Fruit fly (Drosophila melanogaster) whole organism, embryonic: ENCODE data around the gene TTLL1A.
A peak's percentile ranks its signal among the peaks of the same experiment; 100 is the strongest.

Experiments used
- Bdp1 ChIP-seq: fragments of 200-800 bp; sonication (Bioruptor generic); optimal IDR thresholded peaks from 3 replicates; lab custom pipeline; 2016; ENCODE audit warnings: missing biosample characterization, missing genetic modification characterization
- Blimp-1 ChIP-seq: fragments of 200-800 bp; sonication (Bioruptor generic); optimal IDR thresholded peaks from 3 replicates; lab custom pipeline; 2018; ENCODE audit warnings: missing biosample characterization, missing genetic modification characterization, mild to moderate bottlenecking, moderate library complexity, missing genetic modification reagents
- CG10543 ChIP-seq: fragments of 200-800 bp; sonication (Bioruptor generic); optimal IDR thresholded peaks from 3 replicates; lab custom pipeline; 2017; ENCODE audit warnings: missing biosample characterization, mild to moderate bottlenecking, missing genetic modification characterization, moderate library complexity
- CG12236 ChIP-seq: fragments of 200-800 bp; sonication (Bioruptor generic); optimal IDR thresholded peaks from 2 replicates; lab custom pipeline; 2016; ENCODE audit warnings: missing biosample characterization, missing genetic modification characterization
- CG14667 ChIP-seq: fragments of 200-800 bp; sonication (Bioruptor generic); IDR thresholded peaks from 2 replicates; pipeline ENCODE4 v1.3.6; 2022; ENCODE audit warnings: missing biosample characterization, missing genetic modification characterization
- CG15601 ChIP-seq: fragments of 200-800 bp; sonication (Bioruptor generic); optimal IDR thresholded peaks from 3 replicates; lab custom pipeline; 2019; ENCODE audit warnings: missing biosample characterization, mild to moderate bottlenecking, missing genetic modification characterization, moderate library complexity
- CG17829 ChIP-seq: fragments of 200-800 bp; optimal IDR thresholded peaks from 2 replicates; lab custom pipeline; 2019; ENCODE audit warnings: missing biosample characterization, mild to moderate bottlenecking, missing genetic modification characterization, moderate library complexity
- CG2712 ChIP-seq: fragments of 200-800 bp; optimal IDR thresholded peaks from 3 replicates; lab custom pipeline; 2019; ENCODE audit warnings: missing biosample characterization, mild to moderate bottlenecking, missing genetic modification characterization, moderate library complexity
- CG2875 ChIP-seq: fragments of 200-800 bp; sonication (Bioruptor generic); optimal IDR thresholded peaks from 2 replicates; lab custom pipeline; 2017; ENCODE audit warnings: missing biosample characterization, mild to moderate bottlenecking, missing genetic modification characterization, missing genetic modification reagents
- CG2889 ChIP-seq: fragments of 200-800 bp; sonication (Bioruptor generic); IDR thresholded peaks from 3 replicates; pipeline ENCODE4 v1.3.6; 2022; ENCODE audit warnings: missing biosample characterization, missing genetic modification characterization
- CG31365 ChIP-seq: fragments of 200-800 bp; sonication (Bioruptor generic); optimal IDR thresholded peaks from 2 replicates; lab custom pipeline; 2018; ENCODE audit warnings: missing biosample characterization, mild to moderate bottlenecking, missing genetic modification characterization
- CG3407 ChIP-seq: fragments of 200-800 bp; sonication (Bioruptor generic); optimal IDR thresholded peaks from 2 replicates; lab custom pipeline; 2018; ENCODE audit warnings: missing biosample characterization, mild to moderate bottlenecking, missing genetic modification characterization
- CG3995 ChIP-seq: fragments of 200-800 bp; sonication (Bioruptor generic); optimal IDR thresholded peaks from 3 replicates; lab custom pipeline; 2016; ENCODE audit warnings: missing biosample characterization, missing genetic modification characterization
- CG4854 ChIP-seq: fragments of 200-800 bp; sonication (Bioruptor generic); optimal IDR thresholded peaks from 2 replicates; lab custom pipeline; 2016; ENCODE audit warnings: missing biosample characterization, missing genetic modification characterization, inconsistent platforms
- CG6765 ChIP-seq: fragments of 200-800 bp; sonication (Bioruptor generic); optimal IDR thresholded peaks from 3 replicates; lab custom pipeline; 2017; ENCODE audit warnings: missing biosample characterization, mild to moderate bottlenecking, missing genetic modification characterization
- CG6791 ChIP-seq: fragments of 200-800 bp; sonication (Bioruptor generic); IDR thresholded peaks from 3 replicates; pipeline ENCODE4 v1.3.6; 2022; ENCODE audit warnings: missing biosample characterization, missing genetic modification characterization; ENCODE audit not compliant: partially characterized antibody
- CG7271 ChIP-seq: fragments of 200-800 bp; sonication (Bioruptor generic); optimal IDR thresholded peaks from 2 replicates; lab custom pipeline; 2018; ENCODE audit warnings: missing biosample characterization, mild to moderate bottlenecking, missing genetic modification characterization, moderate library complexity
- CG7556 ChIP-seq: fragments of 200-800 bp; sonication (Bioruptor generic); optimal IDR thresholded peaks from 2 replicates; lab custom pipeline; 2017; ENCODE audit warnings: missing biosample characterization, mild to moderate bottlenecking, missing genetic modification characterization
- CG8290 ChIP-seq, 3 experiments: fragments of 200-800 bp; sonication (Bioruptor generic); optimal IDR thresholded peaks; 2 replicates each; lab custom pipeline; 2016 to 2019; ENCODE audit warnings: missing biosample characterization in 3 of 3, missing genetic modification characterization in 3 of 3, mild to moderate bottlenecking in 2 of 3, moderate library complexity in 1 of 3
- CG9215 ChIP-seq: fragments of 200-800 bp; sonication (Bioruptor generic); IDR thresholded peaks from 2 replicates; pipeline ENCODE4 v1.3.6; 2022; ENCODE audit warnings: missing biosample characterization, missing genetic modification characterization
- Camta ChIP-seq: fragments of 200-800 bp; sonication (Bioruptor generic); optimal IDR thresholded peaks from 2 replicates; lab custom pipeline; 2016; ENCODE audit warnings: missing biosample characterization, missing genetic modification characterization
- Dref ChIP-seq: fragments of 200-800 bp; sonication (Bioruptor generic); IDR thresholded peaks from 2 replicates; pipeline ENCODE4 v1.3.6; 2022; ENCODE audit warnings: missing biosample characterization, missing genetic modification characterization
- E2f1 ChIP-seq: fragments of 200-800 bp; sonication (Bioruptor generic); IDR thresholded peaks from 2 replicates; pipeline ENCODE4 v1.3.6; 2022; ENCODE audit warnings: missing biosample characterization, missing genetic modification characterization
- E2f2 ChIP-seq: fragments of 200-800 bp; sonication (Bioruptor generic); IDR thresholded peaks from 2 replicates; pipeline ENCODE4 v1.3.6; 2022; ENCODE audit warnings: missing biosample characterization, missing genetic modification characterization
- GATAe ChIP-seq: fragments of 200-800 bp; sonication (Bioruptor generic); conservative IDR thresholded peaks from 2 replicates; pipeline ENCODE4 v1.3.6; 2022; ENCODE audit warnings: missing biosample characterization, missing genetic modification characterization
- Hand ChIP-seq: fragments of 200-800 bp; sonication (Bioruptor generic); optimal IDR thresholded peaks from 2 replicates; lab custom pipeline; 2017; ENCODE audit warnings: mild to moderate bottlenecking, missing biosample characterization, missing genetic modification reagents, missing genetic modification characterization
- Kr ChIP-seq: fragments of 200-800 bp; sonication (Bioruptor generic); optimal IDR thresholded peaks from 2 replicates; lab custom pipeline; 2017; ENCODE audit warnings: missing biosample characterization, mild to moderate bottlenecking, missing genetic modification characterization
- Lpt ChIP-seq: fragments of >200 bp; optimal IDR thresholded peaks from 2 replicates; lab custom pipeline; 2018; ENCODE audit warnings: missing biosample characterization, missing genetic modification characterization
- MTF-1 ChIP-seq: fragments of 200-800 bp; sonication (Bioruptor generic); optimal IDR thresholded peaks from 2 replicates; lab custom pipeline; 2018; ENCODE audit warnings: missing biosample characterization, mild to moderate bottlenecking, missing genetic modification characterization, borderline replicate concordance
- Poxn ChIP-seq: fragments of 200-800 bp; sonication (Bioruptor generic); IDR thresholded peaks from 2 replicates; pipeline ENCODE4 v1.3.6; 2022; ENCODE audit warnings: missing biosample characterization, missing genetic modification characterization
- Ravus ChIP-seq: fragments of 200-800 bp; sonication (Bioruptor generic); IDR thresholded peaks from 2 replicates; pipeline ENCODE4 v1.3.6; 2022; ENCODE audit warnings: missing biosample characterization, missing genetic modification characterization
- Sox102F ChIP-seq: fragments of 200-800 bp; sonication (Bioruptor generic); optimal IDR thresholded peaks from 2 replicates; lab custom pipeline; 2018; ENCODE audit warnings: missing biosample characterization, mild to moderate bottlenecking, missing genetic modification characterization, moderate library complexity
- dan ChIP-seq: fragments of 200-800 bp; sonication (Bioruptor generic); IDR thresholded peaks from 2 replicates; pipeline ENCODE4 v1.3.6; 2022; ENCODE audit warnings: missing biosample characterization, missing genetic modification characterization
- dmrt11E ChIP-seq: fragments of 200-800 bp; sonication (Bioruptor generic); optimal IDR thresholded peaks from 3 replicates; lab custom pipeline; 2018; ENCODE audit warnings: missing biosample characterization, mild to moderate bottlenecking, missing genetic modification characterization, moderate library complexity
- fd102C ChIP-seq: fragments of 200-800 bp; sonication (Bioruptor generic); optimal IDR thresholded peaks from 2 replicates; lab custom pipeline; 2018; ENCODE audit warnings: missing biosample characterization, mild to moderate bottlenecking, missing genetic modification characterization, moderate library complexity
- gce ChIP-seq: fragments of 200-800 bp; sonication (Bioruptor generic); IDR thresholded peaks from 3 replicates; pipeline ENCODE4 v1.3.6; 2022; ENCODE audit warnings: missing biosample characterization, missing genetic modification characterization
- gt ChIP-seq: fragments of 200-800 bp; sonication (Bioruptor generic); IDR thresholded peaks from 2 replicates; pipeline ENCODE4 v1.3.6; 2022; ENCODE audit warnings: missing biosample characterization, missing genetic modification characterization
- inv ChIP-seq: fragments of 200-800 bp; sonication (Bioruptor generic); IDR thresholded peaks from 2 replicates; pipeline ENCODE4 v1.3.6; 2022; ENCODE audit warnings: missing biosample characterization, missing genetic modification characterization; ENCODE audit not compliant: partially characterized antibody
- klu ChIP-seq: fragments of 200-800 bp; sonication (Bioruptor generic); IDR thresholded peaks from 2 replicates; pipeline ENCODE4 v1.3.6; 2022; ENCODE audit warnings: missing biosample characterization, missing genetic modification characterization
- knrl ChIP-seq: fragments of 200-800 bp; sonication (Bioruptor generic); IDR thresholded peaks from 3 replicates; pipeline ENCODE4 v1.3.6; 2022; ENCODE audit warnings: missing biosample characterization, missing genetic modification characterization; ENCODE audit not compliant: partially characterized antibody
- lov ChIP-seq, 2 experiments: fragments of 200-800 bp in 1 of 2; fragments of >200 bp in 1 of 2; sonication (Bioruptor generic) in 1 of 2; IDR thresholded peaks in 1 of 2; optimal IDR thresholded peaks in 1 of 2; 2 replicates in 1 of 2; 3 replicates in 1 of 2; pipeline versions ENCODE4 v1.3.6 to Lab custom; 2017 to 2022; ENCODE audit warnings: missing biosample characterization in 1 of 2, missing genetic modification characterization in 1 of 2
- oc ChIP-seq: fragments of 200-800 bp; sonication (Bioruptor generic); optimal IDR thresholded peaks from 2 replicates; lab custom pipeline; 2018; ENCODE audit warnings: missing biosample characterization, mild to moderate bottlenecking, missing genetic modification characterization, moderate library complexity
- pan ChIP-seq, 4 experiments: fragments of >200 bp in 3 of 4; fragments of 200-800 bp in 1 of 4; sonication (Bioruptor generic) in 1 of 4; optimal IDR thresholded peaks in 3 of 4; IDR thresholded peaks in 1 of 4; 2 replicates each; pipeline versions ENCODE4 v1.3.6 to Lab custom; 2017 to 2022; ENCODE audit warnings: missing biosample characterization in 2 of 4, missing genetic modification characterization in 2 of 4, mixed read lengths in 1 of 4
- phol ChIP-seq: fragments of 200-800 bp; sonication (Bioruptor generic); optimal IDR thresholded peaks from 3 replicates; lab custom pipeline; 2018; ENCODE audit warnings: missing biosample characterization, mild to moderate bottlenecking, missing genetic modification characterization, moderate library complexity
- pnt ChIP-seq: fragments of 200-800 bp; sonication (Bioruptor generic); optimal IDR thresholded peaks from 3 replicates; lab custom pipeline; 2016; ENCODE audit warnings: missing biosample characterization, missing genetic modification characterization
- pum ChIP-seq: fragments of 200-800 bp; sonication (Bioruptor generic); optimal IDR thresholded peaks from 2 replicates; lab custom pipeline; 2016; ENCODE audit warnings: missing biosample characterization, missing genetic modification characterization
- shn ChIP-seq: fragments of 200-800 bp; sonication (Bioruptor generic); optimal IDR thresholded peaks from 3 replicates; lab custom pipeline; 2016; ENCODE audit warnings: missing biosample characterization, missing genetic modification characterization
- unpg ChIP-seq: fragments of 200-800 bp; sonication (Bioruptor generic); optimal IDR thresholded peaks from 3 replicates; lab custom pipeline; 2018; ENCODE audit warnings: missing biosample characterization, mild to moderate bottlenecking, missing genetic modification characterization, moderate library complexity
- z ChIP-seq: fragments of 200-800 bp; sonication (Bioruptor generic); IDR thresholded peaks from 3 replicates; pipeline ENCODE4 v1.3.6; 2022; ENCODE audit warnings: missing biosample characterization, missing genetic modification characterization

Gene TTLL1A

dm6 chrX:17176542-17176941, 25.9 kb downstream of the TTLL1A start (continued):
- TF ChIP-seq CG10543 (GFP tag; lab: Kevin White, UChicago) (peak; percentile 27), Kr (no peak), CG8290 (GFP tag; optimal IDR thresholded peaks at IDR 0.05; lab: Kevin White, UChicago) (no peak), CG8290 (tag; optimal IDR thresholded peaks at IDR 0.05; lab: Kevin White, UChicago) (peak in 1 of 2 experiments; percentile 47), Ravus (GFP tag; lab: Robert Waterston, UW) (no peak), Sox102F (GFP tag; lab: Kevin White, UChicago) (peak; percentile 66), GATAe (no peak), knrl (GFP tag; lab: Robert Waterston, UW) (no peak), klu (GFP tag; lab: Robert Waterston, UW) (peak; percentile 40; the same call in 1 of the 2 replicates), dmrt11E (tag; lab: Kevin White, UChicago) (no peak), z (GFP tag; lab: Robert Waterston, UW) (no peak), shn (peak; percentile 16), lov (optimal IDR thresholded peaks at IDR 0.05; lab: Kevin White, UChicago) (no peak), lov (GFP tag; IDR thresholded peaks at IDR 0.05; lab: Robert Waterston, UW) (peak; percentile 42; the same call in 1 of the 3 replicates), MTF-1 (GFP tag; lab: Kevin White, UChicago) (no peak), Hand (GFP tag; lab: Kevin White, UChicago) (no peak), pnt (peak; percentile 38), fd102C (GFP tag; lab: Kevin White, UChicago) (no peak), CG3407 (GFP tag; lab: Kevin White, UChicago) (no peak), oc (peak; percentile 66), Dref (GFP tag; lab: Robert Waterston, UW) (no peak), CG3995 (no peak), inv (GFP tag; lab: Robert Waterston, UW) (no peak), gt (GFP tag; lab: Robert Waterston, UW) (no peak), Lpt (GFP tag; lab: Kevin White, UChicago) (no peak), Bdp1 (GFP tag; lab: Kevin White, UChicago) (no peak), pan (optimal IDR thresholded peaks at IDR 0.05; lab: Kevin White, UChicago) (no peak), pan (GFP tag; optimal IDR thresholded peaks at IDR 0.05 in 1 of 2, IDR thresholded peaks at IDR 0.05 in 1 of 2) (peak in 1 of 2 experiments; percentile 74), CG2712 (tag; lab: Kevin White, UChicago) (peak; percentile 52), CG17829 (tag; lab: Kevin White, UChicago) (peak; percentile 17), gce (no peak), E2f1 (peak; percentile 63), dan (GFP tag; lab: Robert Waterston, UW) (no peak), Poxn (GFP tag; lab: Robert Waterston, UW) (no peak), CG4854 (no peak), CG6791 (GFP tag; lab: Robert Waterston, UW) (no peak), CG2875 (GFP tag; lab: Kevin White, UChicago) (no peak), CG14667 (GFP tag; lab: Robert Waterston, UW) (0 out of 2 replicates have a peak, but pooled peaks have one; percentile 22), phol (peak; percentile 35), CG12236 (GFP tag; lab: Kevin White, UChicago) (no peak), CG2889 (GFP tag; lab: Robert Waterston, UW) (no peak), pum (GFP tag; lab: Kevin White, UChicago) (peak; percentile 46), CG31365 (tag; lab: Kevin White, UChicago) (no peak), CG9215 (GFP tag; lab: Robert Waterston, UW) (no peak), unpg (peak; percentile 57), Blimp-1 (peak; percentile 53), CG15601 (tag; lab: Kevin White, UChicago) (no peak), CG6765 (GFP tag; lab: Kevin White, UChicago) (no peak), CG7271 (tag; lab: Kevin White, UChicago) (no peak), Camta (GFP tag; lab: Kevin White, UChicago) (peak; percentile 48), CG7556 (GFP tag; lab: Kevin White, UChicago) (peak; percentile 46), E2f2 (0 out of 2 replicates have a peak, but pooled peaks have one; percentile 32)
